Worm (Caenorhabditis elegans) whole organism, early embryonic: Measurements from ENCODE around the gene mam-1.

Experiments used
- aly-1 ChIP-seq: sonication (generic microtip); optimal IDR thresholded peaks from 2 replicates; lab custom pipeline; 2016; ENCODE audit warnings: missing genetic modification characterization, missing compliant biosample characterization
- ama-1 ChIP-seq: fragments of 150-350 bp; optimal IDR thresholded peaks from 2 replicates; lab custom pipeline; 2014
- flt-1 ChIP-seq: fragments of 200-800 bp; sonication (Bioruptor generic); IDR thresholded peaks from 2 replicates; pipeline ENCODE4 v1.3.6; 2022; ENCODE audit warnings: missing genetic modification characterization, missing compliant biosample characterization
- hmbx-1 ChIP-seq: sonication (generic microtip); optimal IDR thresholded peaks from 2 replicates; lab custom pipeline; 2016; ENCODE audit warnings: mild to moderate bottlenecking, missing genetic modification characterization, missing compliant biosample characterization
- hnd-1 ChIP-seq: sonication (generic microtip); optimal IDR thresholded peaks from 2 replicates; lab custom pipeline; 2016; ENCODE audit warnings: missing genetic modification characterization, missing compliant biosample characterization
- pes-1 ChIP-seq: fragments of 200-800 bp; sonication (Bioruptor generic); IDR thresholded peaks from 2 replicates; pipeline ENCODE4 v1.3.6; 2022; ENCODE audit warnings: missing genetic modification reagents, missing genetic modification characterization, missing compliant biosample characterization
- scrt-1 ChIP-seq: fragments of 200-800 bp; sonication (Bioruptor generic); IDR thresholded peaks from 2 replicates; pipeline ENCODE4 v1.3.6; 2022; ENCODE audit warnings: missing genetic modification characterization, missing compliant biosample characterization
- tbx-11 ChIP-seq: fragments of 200-800 bp; sonication (Bioruptor generic); IDR thresholded peaks from 2 replicates; pipeline ENCODE4 v1.3.6; 2022; ENCODE audit warnings: missing genetic modification characterization, missing compliant biosample characterization

DNA sequence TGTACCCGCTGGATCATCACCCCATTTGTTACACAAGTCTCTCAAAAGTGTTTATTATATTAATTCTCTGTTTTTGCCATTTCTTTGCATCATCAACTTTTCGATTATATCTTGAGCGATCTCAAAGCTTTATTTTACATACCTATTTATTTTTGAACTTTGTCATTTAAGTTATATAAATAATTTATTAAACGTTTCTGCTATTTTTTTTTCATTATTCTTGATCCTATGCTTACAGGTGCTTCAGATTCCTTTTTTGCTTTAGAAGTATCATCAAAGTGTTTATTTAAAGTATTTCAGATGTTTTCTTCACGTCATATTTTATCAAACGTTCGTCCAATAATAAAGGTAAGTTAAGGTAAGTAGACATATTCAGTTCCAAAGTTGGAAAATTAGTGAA is 29.9 kb upstream of the mam-1 start, which contains the start of gene F35H12.5:
- TF ChIP-seq scrt-1 (GFP tag; lab: Robert Waterston, UW), result no peak
- TF ChIP-seq flt-1 (GFP tag; lab: Robert Waterston, UW), result no peak
- TF ChIP-seq ama-1 (lab: Kevin White, UChicago), result no peak
- no peak for TF ChIP-seq hmbx-1 (tag; lab: Kevin White, UChicago)
- TF ChIP-seq pes-1 (GFP tag; lab: Robert Waterston, UW), result no peak
- TF ChIP-seq hnd-1 (tag; lab: Kevin White, UChicago), result no peak
- TF ChIP-seq tbx-11, result no peak
- TF ChIP-seq aly-1 (tag; lab: Kevin White, UChicago), result no peak
